Worm (Caenorhabditis elegans) whole organism, L3 larva: Measurements from ENCODE around the gene orc-2.

Experiments
- R02D3.7 ChIP-seq: fragments of 150-350 bp; optimal IDR thresholded peaks from 2 replicates; lab custom pipeline; 2014; ENCODE audit warnings: missing biosample characterization, missing genetic modification characterization
- ZK546.5 ChIP-seq: sonication (generic microtip); optimal IDR thresholded peaks from 2 replicates; lab custom pipeline; 2017; ENCODE audit warnings: missing biosample characterization, missing genetic modification characterization
- aly-2 ChIP-seq: fragments of 150-350 bp; optimal IDR thresholded peaks from 2 replicates; lab custom pipeline; 2014; ENCODE audit warnings: missing biosample characterization, missing genetic modification characterization
- ama-1 ChIP-seq: fragments of 150-350 bp; optimal IDR thresholded peaks from 2 replicates; lab custom pipeline; 2018
- ceh-16 ChIP-seq: sonication (generic microtip); optimal IDR thresholded peaks from 2 replicates; lab custom pipeline; 2017; ENCODE audit warnings: missing biosample characterization, missing genetic modification characterization
- ceh-28 ChIP-seq: fragments of 150-350 bp; optimal IDR thresholded peaks from 2 replicates; lab custom pipeline; 2014; ENCODE audit warnings: missing biosample characterization, missing genetic modification reagents, missing genetic modification characterization
- ceh-82 ChIP-seq: fragments of 150-350 bp; optimal IDR thresholded peaks from 2 replicates; lab custom pipeline; 2014; ENCODE audit warnings: missing biosample characterization, missing genetic modification characterization
- ceh-9 ChIP-seq: sonication (generic microtip); optimal IDR thresholded peaks from 2 replicates; lab custom pipeline; 2018; ENCODE audit warnings: missing biosample characterization, missing genetic modification characterization
- daf-12 ChIP-seq: fragments of 150-350 bp; optimal IDR thresholded peaks from 2 replicates; lab custom pipeline; 2014; ENCODE audit warnings: missing biosample characterization, missing genetic modification reagents, missing genetic modification characterization
- egl-5 ChIP-seq: fragments of 150-350 bp; optimal IDR thresholded peaks from 2 replicates; lab custom pipeline; 2017; ENCODE audit warnings: missing biosample characterization, missing genetic modification reagents, missing genetic modification characterization, inconsistent platforms
- elt-1 ChIP-seq: fragments of 150-350 bp; optimal IDR thresholded peaks from 2 replicates; lab custom pipeline; 2014; ENCODE audit warnings: missing biosample characterization, missing genetic modification characterization
- elt-2 ChIP-seq: sonication (generic microtip); optimal IDR thresholded peaks from 2 replicates; lab custom pipeline; 2016; ENCODE audit warnings: missing genetic modification reagents, mild to moderate bottlenecking, missing genetic modification characterization, missing compliant biosample characterization
- eor-1 ChIP-seq, 2 experiments: fragments of 150-350 bp; optimal IDR thresholded peaks; 2 replicates each; lab custom pipeline; 2014 to 2018; ENCODE audit warnings: missing biosample characterization in 2 of 2, missing genetic modification characterization in 2 of 2
- fkh-10 ChIP-seq: sonication (generic microtip); optimal IDR thresholded peaks from 2 replicates; lab custom pipeline; 2017; ENCODE audit warnings: missing biosample characterization, missing genetic modification reagents, missing genetic modification characterization
- fkh-2 ChIP-seq: fragments of 150-350 bp; optimal IDR thresholded peaks from 2 replicates; lab custom pipeline; 2014; ENCODE audit warnings: missing biosample characterization, missing genetic modification reagents, missing genetic modification characterization
- fos-1 ChIP-seq: fragments of 150-350 bp; optimal IDR thresholded peaks from 2 replicates; lab custom pipeline; 2014; ENCODE audit warnings: missing biosample characterization, missing genetic modification characterization
- hmg-11 ChIP-seq: sonication (generic microtip); optimal IDR thresholded peaks from 2 replicates; lab custom pipeline; 2016; ENCODE audit warnings: missing genetic modification characterization, missing compliant biosample characterization
- jun-1 ChIP-seq: fragments of 150-350 bp; optimal IDR thresholded peaks from 2 replicates; lab custom pipeline; 2014; ENCODE audit warnings: missing biosample characterization, missing genetic modification reagents, missing genetic modification characterization
- lin-15B ChIP-seq: fragments of 150-350 bp; optimal IDR thresholded peaks from 2 replicates; lab custom pipeline; 2014; ENCODE audit warnings: missing biosample characterization, missing genetic modification characterization
- lin-39 ChIP-seq: fragments of 150-350 bp; optimal IDR thresholded peaks from 2 replicates; lab custom pipeline; 2018; ENCODE audit warnings: missing biosample characterization, missing genetic modification reagents, missing genetic modification characterization
- lsy-12 ChIP-seq: sonication (generic microtip); optimal IDR thresholded peaks from 2 replicates; lab custom pipeline; 2016; ENCODE audit warnings: mild to moderate bottlenecking, missing genetic modification characterization, missing compliant biosample characterization
- mdl-1 ChIP-seq: fragments of 150-350 bp; optimal IDR thresholded peaks from 2 replicates; lab custom pipeline; 2014; ENCODE audit warnings: missing biosample characterization, missing genetic modification characterization
- nfya-1 ChIP-seq: sonication (generic microtip); optimal IDR thresholded peaks from 2 replicates; lab custom pipeline; 2017; ENCODE audit warnings: missing genetic modification characterization, mild to moderate bottlenecking, missing compliant biosample characterization, antibody characterized with exemption, moderate library complexity; ENCODE audit not compliant: insufficient read depth
- nhr-12 ChIP-seq: fragments of 150-350 bp; optimal IDR thresholded peaks from 2 replicates; lab custom pipeline; 2014; ENCODE audit warnings: missing biosample characterization, missing genetic modification characterization
- nhr-23 ChIP-seq: fragments of 150-350 bp; optimal IDR thresholded peaks from 2 replicates; lab custom pipeline; 2014; ENCODE audit warnings: missing biosample characterization, missing genetic modification reagents, missing genetic modification characterization
- nhr-25 ChIP-seq: sonication (generic microtip); optimal IDR thresholded peaks from 2 replicates; lab custom pipeline; 2017; ENCODE audit warnings: missing biosample characterization, missing genetic modification characterization
- nhr-28 ChIP-seq: fragments of 150-350 bp; optimal IDR thresholded peaks from 2 replicates; lab custom pipeline; 2014; ENCODE audit warnings: missing biosample characterization, missing genetic modification characterization
- nhr-43 ChIP-seq: sonication (generic microtip); optimal IDR thresholded peaks from 2 replicates; lab custom pipeline; 2016; ENCODE audit warnings: mild to moderate bottlenecking, missing genetic modification characterization, missing compliant biosample characterization; ENCODE audit not compliant: poor library complexity, severe bottlenecking
- nhr-67 ChIP-seq: fragments of 150-350 bp; optimal IDR thresholded peaks from 2 replicates; lab custom pipeline; 2014; ENCODE audit warnings: missing biosample characterization, missing genetic modification characterization
- nhr-76 ChIP-seq: fragments of 150-350 bp; sonication (generic microtip); optimal IDR thresholded peaks from 5 replicates; lab custom pipeline; 2014; ENCODE audit warnings: missing biosample characterization, missing genetic modification characterization
- nhr-77 ChIP-seq: fragments of 150-350 bp; optimal IDR thresholded peaks from 2 replicates; lab custom pipeline; 2014; ENCODE audit warnings: missing biosample characterization, missing genetic modification characterization
- pha-4 ChIP-seq: fragments of 150-350 bp; optimal IDR thresholded peaks from 2 replicates; lab custom pipeline; 2014; ENCODE audit warnings: missing biosample characterization, missing genetic modification reagents, missing genetic modification characterization
- pqm-1 ChIP-seq: fragments of 150-350 bp; optimal IDR thresholded peaks from 2 replicates; lab custom pipeline; 2017; ENCODE audit warnings: missing biosample characterization, missing genetic modification characterization, inconsistent platforms
- snpc-4 ChIP-seq: fragments of 150-350 bp; optimal IDR thresholded peaks from 2 replicates; lab custom pipeline; 2014; ENCODE audit warnings: missing biosample characterization, missing genetic modification characterization
- tbx-2 ChIP-seq: sonication (generic microtip); optimal IDR thresholded peaks from 2 replicates; lab custom pipeline; 2016; ENCODE audit warnings: mild to moderate bottlenecking, missing genetic modification characterization, missing compliant biosample characterization
- unc-39 ChIP-seq: sonication (generic microtip); optimal IDR thresholded peaks from 4 replicates; lab custom pipeline; 2017; ENCODE audit warnings: missing biosample characterization, missing genetic modification characterization
- zag-1 ChIP-seq: fragments of 150-350 bp; optimal IDR thresholded peaks from 2 replicates; lab custom pipeline; 2014; ENCODE audit warnings: missing biosample characterization, missing genetic modification characterization
- ztf-11 ChIP-seq: fragments of 150-350 bp; optimal IDR thresholded peaks from 2 replicates; lab custom pipeline; 2014; ENCODE audit warnings: missing biosample characterization, missing genetic modification characterization
- ztf-4 ChIP-seq: fragments of 150-350 bp; optimal IDR thresholded peaks from 2 replicates; lab custom pipeline; 2014; ENCODE audit warnings: missing biosample characterization, missing genetic modification characterization

The orc-2 gene

DNA sequence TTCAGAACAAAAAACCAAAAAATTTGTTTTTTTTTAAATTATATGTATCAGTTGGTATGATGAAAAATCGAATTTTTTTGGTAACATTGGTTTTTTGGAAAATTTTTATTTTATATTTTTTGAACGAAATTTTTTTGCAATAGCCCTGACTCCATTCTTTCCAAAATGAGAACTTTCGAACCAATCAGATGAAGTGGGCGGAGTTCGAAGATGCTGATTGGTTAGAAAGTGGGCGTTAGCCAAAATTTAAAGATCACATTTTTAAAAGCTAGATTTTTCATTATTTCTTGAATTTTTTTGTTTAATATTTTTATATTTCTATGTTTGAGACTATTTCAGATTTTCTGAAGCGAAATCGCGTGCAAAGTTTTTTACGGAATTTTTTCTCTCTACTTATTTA is 12.4 kb upstream of the orc-2 start:
- TF ChIP-seq nfya-1: peak; percentile 99
- no peak for TF ChIP-seq hmg-11 (tag; lab: Kevin White, UChicago)

DNA sequence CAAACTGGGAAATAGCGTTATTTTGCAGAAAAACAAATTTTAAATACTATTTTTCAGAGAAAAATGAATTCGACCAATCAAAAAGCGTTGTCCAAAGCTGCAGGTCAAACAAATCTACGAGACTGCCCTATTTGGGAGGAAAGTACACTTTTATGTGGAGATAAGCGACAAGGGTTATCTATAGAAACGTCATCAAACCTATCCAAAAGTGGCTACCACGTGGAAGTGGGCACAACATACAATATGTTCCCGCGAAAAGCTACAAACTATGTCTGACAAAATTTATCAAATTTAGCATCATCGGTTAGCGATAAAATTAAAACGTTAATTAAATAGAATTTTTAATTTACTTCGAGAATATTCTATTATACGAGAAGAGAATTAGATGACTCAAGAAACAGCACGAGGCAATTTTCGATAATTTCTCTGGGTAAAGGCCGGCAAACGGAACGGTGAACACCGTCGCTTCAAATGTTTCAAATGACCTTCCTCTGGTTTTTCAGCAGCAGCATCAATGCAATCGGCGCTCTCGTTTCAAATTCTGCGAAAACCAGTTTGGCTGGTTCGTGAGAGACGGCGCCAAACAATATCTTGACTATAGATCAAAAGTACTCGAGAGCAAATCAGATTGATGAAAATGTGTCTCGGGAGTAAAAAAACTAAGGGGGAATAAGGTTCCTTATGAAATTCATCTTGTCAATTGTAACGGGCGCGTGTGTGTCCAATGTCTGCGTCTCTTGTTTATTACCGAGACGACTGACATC is 11.8 kb upstream of the orc-2 start:
- TF ChIP-seq nhr-23 (tag; lab: Kevin White, UChicago) (peak; percentile 1), elt-1 (tag; lab: Kevin White, UChicago) (peak; percentile 78), elt-2 (tag; lab: Kevin White, UChicago) (peak; percentile 85), nfya-1 (peak; percentile 3), lin-39 (tag; lab: Kevin White, UChicago) (peak; percentile 28), nhr-43 (tag; lab: Kevin White, UChicago) (peak; percentile 32), eor-1 (tag; optimal IDR thresholded peaks at IDR 0.05; lab: Kevin White, UChicago) (no peak), nhr-25 (tag; lab: Kevin White, UChicago) (peak; percentile 80), pqm-1 (tag; lab: Kevin White, UChicago) (peak; percentile 23), ztf-4 (tag; lab: Kevin White, UChicago) (no peak)

DNA sequence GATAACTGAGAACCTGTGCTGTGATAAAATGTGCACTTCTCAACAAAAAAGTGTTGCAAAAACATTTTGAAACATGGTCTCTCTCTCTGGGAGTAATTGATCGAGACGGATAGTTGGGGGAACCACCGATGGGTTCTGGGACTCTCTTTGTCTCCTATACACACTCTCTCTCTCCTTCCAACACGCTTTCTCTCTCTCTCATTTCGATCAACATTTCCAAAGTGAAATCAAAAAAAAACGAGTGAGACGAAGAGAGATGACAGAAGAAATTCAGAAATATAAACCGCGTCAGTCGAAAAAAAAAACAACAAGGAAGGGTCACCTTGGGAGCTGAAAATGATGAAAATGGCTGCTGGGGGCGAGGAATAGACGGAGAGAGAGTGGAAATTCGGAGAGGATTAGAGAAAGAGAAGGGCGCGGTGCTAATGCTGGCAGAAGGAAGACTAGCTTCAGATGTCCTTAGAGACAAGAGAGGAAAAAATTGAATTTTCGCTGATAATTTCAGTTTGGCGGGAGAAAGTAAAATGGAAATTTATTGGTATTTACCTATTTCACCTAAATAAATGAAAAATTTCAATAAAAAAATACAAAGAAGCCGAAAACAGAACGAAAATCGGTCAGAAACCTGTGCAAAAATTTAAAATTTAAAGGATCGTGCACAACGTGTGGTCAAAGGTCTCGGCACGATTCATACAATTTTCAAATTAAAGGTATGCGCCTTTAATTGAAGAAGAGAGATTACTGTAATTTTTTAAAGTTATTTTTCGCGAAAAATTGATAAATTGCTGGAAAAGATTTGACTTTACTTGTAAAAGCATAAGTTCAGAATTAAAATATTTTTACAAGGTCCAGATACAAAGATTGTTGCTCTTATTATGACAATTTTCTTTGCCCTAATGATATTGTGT is 10.7 kb upstream of the orc-2 start:
- TF ChIP-seq lin-39 (tag; lab: Kevin White, UChicago) (no peak), hmg-11 (tag; lab: Kevin White, UChicago) (peak; percentile 58), fkh-10 (GFP tag; lab: Kevin White, UChicago) (no peak), nhr-25 (tag; lab: Kevin White, UChicago) (peak; percentile 55)
- TF ChIP-seq, all 47 proteins: peak for 2

DNA sequence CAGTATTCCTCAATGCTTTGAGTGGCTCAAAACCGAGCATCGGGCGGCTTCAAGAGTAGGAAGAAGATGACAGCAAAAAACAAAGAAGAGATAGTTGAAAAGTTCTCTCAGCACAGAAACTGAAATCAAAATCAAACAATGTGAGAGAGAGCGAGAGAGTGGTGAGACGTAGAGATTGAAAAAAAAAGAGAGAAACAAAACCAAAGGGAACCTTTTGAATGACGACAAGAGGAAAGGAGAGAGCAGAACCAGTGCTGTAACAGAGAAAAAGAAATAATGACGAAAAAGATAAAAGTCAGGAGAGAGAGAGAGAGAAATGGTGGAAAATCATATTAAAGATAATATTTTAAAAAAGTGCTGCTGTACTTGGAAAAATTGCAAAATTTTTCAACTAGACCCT is 6.5 kb upstream of the orc-2 start:
- TF ChIP-seq nhr-25 (tag; lab: Kevin White, UChicago) (no peak), pha-4 (peak; percentile 57), nfya-1 (peak; percentile 43), hmg-11 (tag; lab: Kevin White, UChicago) (peak; percentile 35), pqm-1 (tag; lab: Kevin White, UChicago) (peak; percentile 64), elt-2 (tag; lab: Kevin White, UChicago) (peak; percentile 55), lin-15B (tag; lab: Kevin White, UChicago) (no peak)
- TF ChIP-seq, all 47 proteins: peak for 5

DNA sequence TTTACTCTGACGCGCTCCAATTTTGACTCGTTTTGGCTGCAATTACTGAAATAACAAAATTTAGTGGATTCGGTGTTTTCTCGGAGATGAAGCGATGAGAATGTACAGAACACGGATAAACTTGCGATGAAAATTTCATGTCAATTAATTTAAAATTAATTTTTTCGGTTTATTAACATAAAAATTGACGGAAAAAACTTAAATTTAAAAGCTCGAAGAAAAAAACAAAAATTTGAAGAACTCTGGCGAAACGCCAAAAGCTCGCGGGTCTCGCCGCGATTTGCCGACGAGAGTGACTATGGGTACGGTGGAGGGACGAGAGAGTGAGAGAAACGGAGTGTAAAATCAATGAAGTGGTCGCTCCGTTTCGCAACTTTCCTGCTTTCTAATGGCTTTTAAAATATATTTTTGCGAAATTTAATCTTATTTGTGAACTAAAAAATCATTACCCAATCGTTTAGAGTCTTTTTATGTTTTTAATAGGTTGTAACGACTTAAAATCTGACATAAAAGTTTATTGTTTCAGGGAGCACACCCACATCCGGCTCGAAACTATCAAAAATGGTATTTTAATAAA is 5.0 kb upstream of the orc-2 start, which contains the start of the genes gmps-1 and cap-2:
Gene gmps-1 (minus strand): TSS at position 51 of the 577 bp plus-strand sequence.
Gene cap-2 (plus strand): TSS at position 527 of the 577 bp plus-strand sequence.
- TF ChIP-seq zag-1 (tag; lab: Kevin White, UChicago) (peak; percentile 68), eor-1 (tag; optimal IDR thresholded peaks at IDR 0.05; lab: Kevin White, UChicago) (peak in 1 of 2 experiments; percentile 38), ztf-11 (tag; lab: Kevin White, UChicago) (no peak), jun-1 (tag; lab: Kevin White, UChicago) (peak; percentile 95), elt-2 (tag; lab: Kevin White, UChicago) (peak; percentile 72), lsy-12 (tag; lab: Kevin White, UChicago) (peak; percentile 97), snpc-4 (tag; lab: Kevin White, UChicago) (peak; percentile 79), fos-1 (tag; lab: Kevin White, UChicago) (no peak), ztf-4 (tag; lab: Kevin White, UChicago) (peak; percentile 55), nhr-12 (tag; lab: Kevin White, UChicago) (no peak), nhr-43 (tag; lab: Kevin White, UChicago) (peak; percentile 96), nhr-28 (tag; lab: Kevin White, UChicago) (peak; percentile 68), pqm-1 (tag; lab: Kevin White, UChicago) (peak; percentile 74), tbx-2 (tag; lab: Kevin White, UChicago) (peak; percentile 94), lin-15B (tag; lab: Kevin White, UChicago) (peak; percentile 93), ceh-16 (tag; lab: Kevin White, UChicago) (no peak), ceh-82 (tag; lab: Kevin White, UChicago) (peak; percentile 95), ZK546.5 (tag; lab: Kevin White, UChicago) (peak; percentile 54), ceh-28 (peak; percentile 98), ama-1 (lab: Kevin White, UChicago) (peak; percentile 77), hmg-11 (tag; lab: Kevin White, UChicago) (peak; percentile 96), egl-5 (tag; lab: Kevin White, UChicago) (peak; percentile 90), R02D3.7 (peak; percentile 98), nhr-23 (tag; lab: Kevin White, UChicago) (peak; percentile 97), nhr-67 (tag; lab: Kevin White, UChicago) (peak; percentile 11), mdl-1 (tag; lab: Kevin White, UChicago) (no peak), aly-2 (tag; lab: Kevin White, UChicago) (peak; percentile 54), fkh-2 (no peak), nhr-77 (tag; lab: Kevin White, UChicago) (peak; percentile 91), daf-12 (no peak), nhr-76 (tag; lab: Kevin White, UChicago) (no peak), ceh-9 (tag; lab: Kevin White, UChicago) (no peak), unc-39 (tag; lab: Kevin White, UChicago) (no peak)
